Fruit fly (Drosophila melanogaster): ENCODE results near the gene CG7557.

DNA sequence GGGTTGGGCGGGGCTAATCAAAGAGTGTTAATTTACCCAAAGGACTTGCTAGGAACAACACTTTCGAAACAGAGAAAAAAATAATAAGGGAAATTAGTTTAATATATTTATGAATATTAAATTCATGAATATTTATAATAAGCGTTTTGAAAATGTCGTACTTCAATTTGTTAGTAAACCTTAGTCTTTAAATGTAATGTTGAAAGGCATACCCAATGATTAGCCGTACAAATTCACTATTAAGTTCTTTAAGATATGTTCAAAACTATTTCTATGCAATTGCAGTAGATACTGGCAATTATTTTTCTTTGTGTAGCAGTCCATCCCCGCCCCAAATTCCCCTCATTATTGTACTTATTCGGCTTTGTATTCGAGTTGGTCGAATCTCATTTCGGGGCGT, 34.5 kb upstream of the CG7557 start:
- TF ChIP-seq CG7368 (GFP tag; optimal IDR thresholded peaks at IDR 0.05) (no peak), Sox102F (GFP tag; optimal IDR thresholded peaks at IDR 0.05) (no peak), OdsH (GFP tag; optimal IDR thresholded peaks at IDR 0.05) (no peak), Ets21C (GFP tag; optimal IDR thresholded peaks at IDR 0.05) (no peak), CG3032 (tag; optimal IDR thresholded peaks at IDR 0.05) (no peak), topi (GFP tag; optimal IDR thresholded peaks at IDR 0.05) (no peak)

Data from whole organism, prepupa.